Fruit fly (Drosophila melanogaster) whole organism, embryonic: ENCODE data around the gene Est-Q.

Experiments
- ATbp ChIP-seq: fragments of 200-800 bp; sonication (Bioruptor generic); optimal IDR thresholded peaks from 2 replicates; lab custom pipeline; 2017; ENCODE audit warnings: missing biosample characterization, mild to moderate bottlenecking, missing genetic modification characterization, missing genetic modification reagents
- Abd-B ChIP-seq: fragments of 200-800 bp; sonication (Bioruptor generic); optimal IDR thresholded peaks from 2 replicates; lab custom pipeline; 2018; ENCODE audit warnings: missing biosample characterization, mild to moderate bottlenecking, missing genetic modification characterization, moderate library complexity
- CG12104 ChIP-seq: fragments of 200-800 bp; sonication (Bioruptor generic); optimal IDR thresholded peaks from 3 replicates; lab custom pipeline; 2016; ENCODE audit warnings: missing biosample characterization, missing genetic modification characterization
- CG1529 ChIP-seq: fragments of 200-800 bp; sonication (Bioruptor generic); optimal IDR thresholded peaks from 3 replicates; lab custom pipeline; 2018; ENCODE audit warnings: missing biosample characterization, missing genetic modification characterization
- CG1603 ChIP-seq: fragments of 200-800 bp; sonication (Bioruptor generic); optimal IDR thresholded peaks from 2 replicates; lab custom pipeline; 2019; ENCODE audit warnings: missing biosample characterization, mild to moderate bottlenecking, missing genetic modification characterization, moderate library complexity
- CG17328 ChIP-seq: fragments of 200-800 bp; sonication (Bioruptor generic); IDR thresholded peaks from 2 replicates; pipeline ENCODE4 v1.3.6; 2022; ENCODE audit warnings: missing biosample characterization, missing genetic modification characterization
- CG18619 ChIP-seq: fragments of 200-800 bp; sonication (Bioruptor generic); optimal IDR thresholded peaks from 3 replicates; lab custom pipeline; 2017; ENCODE audit warnings: missing biosample characterization, mild to moderate bottlenecking, missing genetic modification characterization
- CG2116 ChIP-seq: fragments of 200-800 bp; sonication (Bioruptor generic); optimal IDR thresholded peaks from 3 replicates; lab custom pipeline; 2018; ENCODE audit warnings: missing biosample characterization, mild to moderate bottlenecking, missing genetic modification characterization
- CG30020 ChIP-seq: fragments of 200-800 bp; optimal IDR thresholded peaks from 2 replicates; lab custom pipeline; 2019; ENCODE audit warnings: missing biosample characterization, mild to moderate bottlenecking, missing genetic modification characterization, moderate library complexity
- CG31365 ChIP-seq: fragments of 200-800 bp; sonication (Bioruptor generic); optimal IDR thresholded peaks from 2 replicates; lab custom pipeline; 2018; ENCODE audit warnings: missing biosample characterization, mild to moderate bottlenecking, missing genetic modification characterization
- CG3281 ChIP-seq: fragments of 200-800 bp; sonication (Bioruptor generic); optimal IDR thresholded peaks from 3 replicates; lab custom pipeline; 2017; ENCODE audit warnings: missing biosample characterization, mild to moderate bottlenecking, missing genetic modification characterization
- CG33557 ChIP-seq: fragments of 200-800 bp; sonication (Bioruptor generic); optimal IDR thresholded peaks from 2 replicates; lab custom pipeline; 2019; ENCODE audit warnings: missing biosample characterization, mild to moderate bottlenecking, missing genetic modification characterization, moderate library complexity
- CG34376 ChIP-seq: fragments of 200-800 bp; sonication (Bioruptor generic); optimal IDR thresholded peaks from 2 replicates; lab custom pipeline; 2018; ENCODE audit warnings: missing biosample characterization, mild to moderate bottlenecking, missing genetic modification characterization
- CG4360 ChIP-seq: fragments of 200-800 bp; sonication (Bioruptor generic); IDR thresholded peaks from 2 replicates; pipeline ENCODE4 v1.3.6; 2022; ENCODE audit warnings: missing biosample characterization, missing genetic modification characterization
- CG43689 ChIP-seq: fragments of 200-800 bp; sonication (Bioruptor generic); IDR thresholded peaks from 2 replicates; pipeline ENCODE4 v1.3.6; 2022; ENCODE audit warnings: missing biosample characterization, missing genetic modification characterization
- CG4617 ChIP-seq: fragments of 200-800 bp; sonication (Bioruptor generic); optimal IDR thresholded peaks from 3 replicates; lab custom pipeline; 2016; ENCODE audit warnings: missing biosample characterization, missing genetic modification characterization, borderline replicate concordance
- CG6683 ChIP-seq: fragments of 200-800 bp; sonication (Bioruptor generic); optimal IDR thresholded peaks from 2 replicates; lab custom pipeline; 2017; ENCODE audit warnings: missing biosample characterization, mild to moderate bottlenecking, missing genetic modification characterization, missing genetic modification reagents
- CG9797 ChIP-seq: fragments of 200-800 bp; sonication (Bioruptor generic); optimal IDR thresholded peaks from 3 replicates; lab custom pipeline; 2018; ENCODE audit warnings: missing biosample characterization, mild to moderate bottlenecking, missing genetic modification characterization
- D19A ChIP-seq: fragments of 200-800 bp; optimal IDR thresholded peaks from 3 replicates; lab custom pipeline; 2019; ENCODE audit warnings: missing biosample characterization, mild to moderate bottlenecking, missing genetic modification characterization, moderate library complexity
- Dbx ChIP-seq: fragments of 200-800 bp; sonication (Bioruptor generic); IDR thresholded peaks from 3 replicates; pipeline ENCODE4 v1.3.6; 2022; ENCODE audit warnings: missing biosample characterization, missing genetic modification characterization
- Dfd ChIP-seq, 2 experiments: fragments of >200 bp; optimal IDR thresholded peaks; 2 replicates each; lab custom pipeline; 2017; ENCODE audit warnings: missing biosample characterization in 2 of 2, missing genetic modification characterization in 2 of 2
- Dip2 ChIP-seq: fragments of 200-800 bp; sonication (Bioruptor generic); IDR thresholded peaks from 2 replicates; pipeline ENCODE4 v1.3.6; 2022; ENCODE audit warnings: missing biosample characterization, missing genetic modification characterization
- Drgx ChIP-seq: fragments of 200-800 bp; sonication (Bioruptor generic); IDR thresholded peaks from 2 replicates; pipeline ENCODE4 v1.3.6; 2022; ENCODE audit warnings: missing biosample characterization, missing genetic modification characterization
- Fer2 ChIP-seq: fragments of 200-800 bp; sonication (Bioruptor generic); optimal IDR thresholded peaks from 2 replicates; lab custom pipeline; 2018; ENCODE audit warnings: missing biosample characterization, mild to moderate bottlenecking, missing genetic modification characterization, moderate library complexity
- Hr51 ChIP-seq, 2 experiments: fragments of 200-800 bp; sonication (Bioruptor generic); optimal IDR thresholded peaks; 2 replicates in 1 of 2; 3 replicates in 1 of 2; lab custom pipeline; 2016 to 2018; ENCODE audit warnings: missing biosample characterization in 2 of 2, missing genetic modification characterization in 2 of 2, mild to moderate bottlenecking in 1 of 2, moderate library complexity in 1 of 2
- Oaz ChIP-seq: fragments of 200-800 bp; sonication (Bioruptor generic); IDR thresholded peaks from 2 replicates; pipeline ENCODE4 v1.3.6; 2022; ENCODE audit warnings: missing biosample characterization, missing genetic modification characterization
- PHDP ChIP-seq: fragments of 200-800 bp; sonication (Bioruptor generic); optimal IDR thresholded peaks from 3 replicates; lab custom pipeline; 2018; ENCODE audit warnings: missing biosample characterization, mild to moderate bottlenecking, missing genetic modification characterization, moderate library complexity
- Pdp1 ChIP-seq, 2 experiments: fragments of 200-800 bp; sonication (Bioruptor generic); optimal IDR thresholded peaks; 3 replicates each; lab custom pipeline; 2016; ENCODE audit warnings: missing biosample characterization in 2 of 2, missing genetic modification characterization in 2 of 2, mild to moderate bottlenecking in 1 of 2, moderate library complexity in 1 of 2
- Ravus ChIP-seq: fragments of 200-800 bp; sonication (Bioruptor generic); IDR thresholded peaks from 2 replicates; pipeline ENCODE4 v1.3.6; 2022; ENCODE audit warnings: missing biosample characterization, missing genetic modification characterization
- Tbp ChIP-seq: fragments of >200 bp; optimal IDR thresholded peaks from 2 replicates; lab custom pipeline; 2018; ENCODE audit warnings: missing biosample characterization, missing genetic modification characterization
- YL-1 ChIP-seq: fragments of 200-800 bp; sonication (Bioruptor generic); optimal IDR thresholded peaks from 3 replicates; lab custom pipeline; 2017; ENCODE audit warnings: missing biosample characterization, mild to moderate bottlenecking, missing genetic modification characterization
- ab ChIP-seq: fragments of 200-800 bp; sonication (Bioruptor generic); optimal IDR thresholded peaks from 2 replicates; lab custom pipeline; 2016; ENCODE audit warnings: missing biosample characterization, missing genetic modification characterization
- aop ChIP-seq: fragments of 200-800 bp; sonication (Bioruptor generic); IDR thresholded peaks from 2 replicates; pipeline ENCODE4 v1.3.6; 2022; ENCODE audit warnings: missing biosample characterization, missing genetic modification characterization
- ash1 ChIP-seq: fragments of 200-800 bp; sonication (Bioruptor generic); optimal IDR thresholded peaks from 2 replicates; lab custom pipeline; 2018; ENCODE audit warnings: missing biosample characterization, mild to moderate bottlenecking, missing genetic modification characterization
- bigmax ChIP-seq: fragments of 200-800 bp; sonication (Bioruptor generic); optimal IDR thresholded peaks from 2 replicates; lab custom pipeline; 2018; ENCODE audit warnings: missing biosample characterization, mild to moderate bottlenecking, missing genetic modification characterization
- cad ChIP-seq: fragments of >200 bp; optimal IDR thresholded peaks from 2 replicates; lab custom pipeline; 2017; ENCODE audit warnings: missing biosample characterization, missing genetic modification characterization
- chm ChIP-seq: fragments of 200-800 bp; sonication (Bioruptor generic); IDR thresholded peaks from 2 replicates; pipeline ENCODE4 v1.3.6; 2022; ENCODE audit warnings: missing biosample characterization, missing genetic modification characterization
- cwo ChIP-seq: fragments of 200-800 bp; sonication (Bioruptor generic); optimal IDR thresholded peaks from 3 replicates; lab custom pipeline; 2017; ENCODE audit warnings: missing biosample characterization, missing genetic modification characterization, mild to moderate bottlenecking, moderate library complexity, missing genetic modification reagents
- emc ChIP-seq: fragments of 200-800 bp; sonication (Bioruptor generic); optimal IDR thresholded peaks from 2 replicates; lab custom pipeline; 2016; ENCODE audit warnings: missing biosample characterization, missing genetic modification characterization
- fd96Cb ChIP-seq: fragments of 200-800 bp; sonication (Bioruptor generic); optimal IDR thresholded peaks from 2 replicates; lab custom pipeline; 2018; ENCODE audit warnings: missing biosample characterization, mild to moderate bottlenecking, missing genetic modification characterization, moderate library complexity
- pho ChIP-seq: fragments of 200-800 bp; sonication (Bioruptor generic); optimal IDR thresholded peaks from 2 replicates; lab custom pipeline; 2016; ENCODE audit warnings: missing biosample characterization, missing genetic modification characterization
- repo ChIP-seq: fragments of 200-800 bp; sonication (Bioruptor generic); optimal IDR thresholded peaks from 2 replicates; lab custom pipeline; 2016; ENCODE audit warnings: missing biosample characterization, missing genetic modification characterization
- slou ChIP-seq: fragments of 200-800 bp; sonication (Bioruptor generic); optimal IDR thresholded peaks from 3 replicates; lab custom pipeline; 2016; ENCODE audit warnings: missing biosample characterization, missing genetic modification characterization
- slp2 ChIP-seq: fragments of 200-800 bp; sonication (Bioruptor generic); optimal IDR thresholded peaks from 2 replicates; lab custom pipeline; 2016; ENCODE audit warnings: missing biosample characterization, missing genetic modification characterization
- sr ChIP-seq: fragments of 200-800 bp; sonication (Bioruptor generic); IDR thresholded peaks from 3 replicates; pipeline ENCODE4 v1.3.6; 2022; ENCODE audit warnings: missing biosample characterization, missing genetic modification characterization
- sug ChIP-seq: fragments of 200-800 bp; optimal IDR thresholded peaks from 2 replicates; lab custom pipeline; 2019; ENCODE audit warnings: missing biosample characterization, mild to moderate bottlenecking, missing genetic modification characterization, moderate library complexity
- tio ChIP-seq: fragments of 200-800 bp; sonication (Bioruptor generic); optimal IDR thresholded peaks from 2 replicates; lab custom pipeline; 2017; ENCODE audit warnings: missing biosample characterization, missing genetic modification characterization, inconsistent platforms
- zfh2 ChIP-seq: fragments of 200-800 bp; sonication (Bioruptor generic); optimal IDR thresholded peaks from 2 replicates; lab custom pipeline; 2016; ENCODE audit warnings: missing biosample characterization, missing genetic modification characterization

The Est-Q gene

dm6 chr3L:21515823-21516715 is 14.8 kb downstream of the Est-Q start, which contains the start of the genes SAK and Cdk12 (continued):
- TF ChIP-seq CG33557 (GFP tag; lab: Kevin White, UChicago): peak; percentile 85
- peak; percentile 37 for TF ChIP-seq CG9797 (GFP tag; lab: Kevin White, UChicago)
- TF ChIP-seq cwo (GFP tag; lab: Kevin White, UChicago): peak; percentile 66
- TF ChIP-seq Ravus (GFP tag; lab: Robert Waterston, UW): peak; percentile 47
- peak; percentile 73 for TF ChIP-seq Fer2 (tag; lab: Kevin White, UChicago)
- peak; percentile 81 for TF ChIP-seq zfh2
- TF ChIP-seq sug (tag; lab: Kevin White, UChicago): peak; percentile 87
- peak; percentile 87 for TF ChIP-seq CG18619
- TF ChIP-seq CG17328 (GFP tag; lab: Robert Waterston, UW): peak; percentile 74
- peak; percentile 34 for TF ChIP-seq CG6683
- no peak for TF ChIP-seq repo (GFP tag; lab: Kevin White, UChicago)
- TF ChIP-seq YL-1 (GFP tag; lab: Kevin White, UChicago): peak; percentile 69
- peak; percentile 47; the same call in 1 of the 2 replicates for TF ChIP-seq aop (GFP tag; lab: Robert Waterston, UW)
- peak; percentile 76 to 80 for TF ChIP-seq Pdp1 (GFP tag; optimal IDR thresholded peaks at IDR 0.05; lab: Kevin White, UChicago)
- 0 out of 2 replicates have a peak, but pooled peaks have one; percentile 34 for TF ChIP-seq CG43689 (GFP tag; lab: Robert Waterston, UW)
- TF ChIP-seq bigmax (GFP tag; lab: Kevin White, UChicago): no peak
- peak; percentile 88 for TF ChIP-seq tio (GFP tag; lab: Kevin White, UChicago)
- peak; percentile 28 for TF ChIP-seq chm
- TF ChIP-seq Tbp (GFP tag; lab: Kevin White, UChicago): no peak
- TF ChIP-seq ATbp (GFP tag; lab: Kevin White, UChicago): peak; percentile 40
- peak; percentile 80 for TF ChIP-seq Oaz (GFP tag; lab: Robert Waterston, UW)
- peak; percentile 61 to 86 for TF ChIP-seq Hr51 (GFP tag; optimal IDR thresholded peaks at IDR 0.05; lab: Kevin White, UChicago)
- TF ChIP-seq D19A: peak; percentile 77
- TF ChIP-seq slp2 (GFP tag; lab: Kevin White, UChicago): peak; percentile 46
- peak; percentile 5; the same call in 1 of the 3 replicates for TF ChIP-seq sr (GFP tag; lab: Robert Waterston, UW)
- TF ChIP-seq ash1 (GFP tag; lab: Kevin White, UChicago): no peak
- TF ChIP-seq ab (GFP tag; lab: Kevin White, UChicago): peak; percentile 74
- TF ChIP-seq CG2116: peak; percentile 74
- 0 out of 2 replicates have a peak, but pooled peaks have one; percentile 43 for TF ChIP-seq CG4360 (GFP tag; lab: Robert Waterston, UW)
- TF ChIP-seq Dip2 (GFP tag; lab: Robert Waterston, UW): no peak; the same call in 1 of the 2 replicates
- peak; percentile 91 for TF ChIP-seq Abd-B (GFP tag; lab: Kevin White, UChicago)
- TF ChIP-seq CG34376 (GFP tag; lab: Kevin White, UChicago): peak; percentile 57
- TF ChIP-seq CG3281 (GFP tag; lab: Kevin White, UChicago): peak; percentile 89
- TF ChIP-seq CG12104 (GFP tag; lab: Kevin White, UChicago): peak; percentile 91
- peak; percentile 84 for TF ChIP-seq Dbx (GFP tag; lab: Robert Waterston, UW)
- peak; percentile 82 for TF ChIP-seq slou (GFP tag; lab: Kevin White, UChicago)
- TF ChIP-seq PHDP (tag; lab: Kevin White, UChicago): peak; percentile 85
- peak; percentile 22 for TF ChIP-seq CG31365 (tag; lab: Kevin White, UChicago)
- peak; percentile 66 for TF ChIP-seq CG1529 (GFP tag; lab: Kevin White, UChicago)
- TF ChIP-seq emc (GFP tag; lab: Kevin White, UChicago): no peak
- peak; percentile 80 for TF ChIP-seq CG4617 (GFP tag; lab: Kevin White, UChicago)
- TF ChIP-seq Dfd (GFP tag; optimal IDR thresholded peaks at IDR 0.05; lab: Kevin White, UChicago): peak in 1 of 2 experiments; percentile 49
- TF ChIP-seq cad (GFP tag; lab: Kevin White, UChicago): no peak
- TF ChIP-seq fd96Cb (tag; lab: Kevin White, UChicago): peak; percentile 76
- peak; percentile 29 for TF ChIP-seq pho
- peak; percentile 33 for TF ChIP-seq CG1603
- TF ChIP-seq CG30020 (tag; lab: Kevin White, UChicago): peak; percentile 89
- peak; percentile 55 for TF ChIP-seq Drgx (GFP tag; lab: Robert Waterston, UW)
